Worm (Caenorhabditis elegans) whole organism, early embryonic: ENCODE measurements around the gene F37B4.10.

ENCODE experiments used
- aly-1 ChIP-seq: sonication (generic microtip); optimal IDR thresholded peaks from 2 replicates; lab custom pipeline; 2016; ENCODE audit warnings: missing genetic modification characterization, missing compliant biosample characterization
- ama-1 ChIP-seq: fragments of 150-350 bp; optimal IDR thresholded peaks from 2 replicates; lab custom pipeline; 2014
- ceh-13 ChIP-seq: fragments of 200-800 bp; sonication (Bioruptor generic); optimal IDR thresholded peaks from 2 replicates; lab custom pipeline; 2018; ENCODE audit warnings: mild to moderate bottlenecking, missing genetic modification characterization, missing compliant biosample characterization
- ets-7 ChIP-seq: sonication (generic microtip); optimal IDR thresholded peaks from 2 replicates; lab custom pipeline; 2016; ENCODE audit warnings: missing genotype, missing genetic modification characterization, missing compliant biosample characterization
- flt-1 ChIP-seq: fragments of 200-800 bp; sonication (Bioruptor generic); IDR thresholded peaks from 2 replicates; pipeline ENCODE4 v1.3.6; 2022; ENCODE audit warnings: missing genetic modification characterization, missing compliant biosample characterization
- hnd-1 ChIP-seq: sonication (generic microtip); optimal IDR thresholded peaks from 2 replicates; lab custom pipeline; 2016; ENCODE audit warnings: missing genetic modification characterization, missing compliant biosample characterization

- TF ChIP-seq ama-1 (no peak), ets-7 (tag; lab: Kevin White, UChicago) (no peak), flt-1 (no peak), hnd-1 (tag; lab: Kevin White, UChicago) (no peak), ceh-13 (GFP tag; lab: Kevin White, UChicago) (no peak), aly-1 (tag; lab: Kevin White, UChicago) (no peak)
Observed at ce11 chrV:2903227-2903626, 25.8 kb upstream of the F37B4.10 start, which contains the start of gene C31B8.7.
